Fruit fly (Drosophila melanogaster) S2 (cell line): ENCODE data around the gene Tusp.

ENCODE experiments used
- CG8478 ChIP-seq: fragments of >200 bp; optimal IDR thresholded peaks from 2 replicates; lab custom pipeline; 2018
- CTCF ChIP-seq, 2 experiments: fragments of >200 bp; optimal IDR thresholded peaks; 2 replicates each; lab custom pipeline; 2018

DNA sequence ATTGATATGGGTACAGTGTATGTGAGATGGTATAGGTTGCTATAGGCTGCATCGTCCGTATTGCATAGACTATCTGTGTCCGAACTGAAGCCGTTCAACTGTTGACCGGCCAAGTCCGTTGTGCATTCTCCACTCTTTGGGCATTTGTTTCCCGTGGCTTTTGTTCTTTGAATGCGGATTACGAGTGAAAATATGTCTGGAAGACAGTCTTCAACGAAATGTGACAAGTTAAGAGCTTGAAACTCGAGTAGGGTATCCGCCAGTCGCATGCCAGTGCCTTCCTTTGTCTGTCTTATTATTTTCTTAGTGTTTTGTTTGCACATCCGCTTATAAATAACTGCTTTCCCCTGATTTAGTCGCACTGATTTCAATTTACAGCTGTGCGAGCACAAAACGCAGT lies 4.0 kb upstream of the Tusp start:
- TF ChIP-seq CTCF (optimal IDR thresholded peaks at IDR 0.05; lab: Kevin White, UChicago): no peak
- no peak for TF ChIP-seq CG8478 (lab: Kevin White, UChicago)
